Fruit fly (Drosophila melanogaster): ENCODE data around the gene tant.

DNA sequence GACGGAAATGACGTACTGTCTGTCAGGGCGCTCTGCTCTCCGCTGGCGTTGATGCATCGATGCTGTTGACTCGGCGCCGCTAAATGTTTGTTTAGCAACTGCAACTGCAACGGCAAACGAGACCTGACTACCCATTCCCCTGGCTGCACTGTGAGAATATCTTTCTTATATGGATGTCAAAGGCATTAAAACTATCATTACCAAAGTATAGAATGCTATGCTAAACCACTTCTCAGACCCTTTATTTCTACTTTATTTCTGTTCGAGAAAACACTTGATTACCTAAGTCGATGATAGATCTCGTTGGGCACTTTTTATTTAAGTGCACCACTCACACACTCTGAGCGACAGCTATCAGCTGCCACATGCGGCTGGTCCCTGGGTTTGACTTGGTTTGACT, 32.8 kb upstream of the tant start:
- TF ChIP-seq CG5180 (GFP tag; optimal IDR thresholded peaks at IDR 0.05) (no peak), Sox102F (GFP tag; optimal IDR thresholded peaks at IDR 0.05) (no peak), toy (GFP tag; IDR thresholded peaks at IDR 0.05) (no peak), CG2199 (GFP tag; IDR thresholded peaks at IDR 0.05) (no peak), CG16813 (GFP tag; IDR thresholded peaks at IDR 0.05; ENCODE audit: partially characterized antibody) (no peak), CG10431 (GFP tag; optimal IDR thresholded peaks at IDR 0.05) (no peak)

Measured in whole organism, embryonic.